Fruit fly (Drosophila melanogaster): ENCODE data around the gene CG45207.

DNA sequence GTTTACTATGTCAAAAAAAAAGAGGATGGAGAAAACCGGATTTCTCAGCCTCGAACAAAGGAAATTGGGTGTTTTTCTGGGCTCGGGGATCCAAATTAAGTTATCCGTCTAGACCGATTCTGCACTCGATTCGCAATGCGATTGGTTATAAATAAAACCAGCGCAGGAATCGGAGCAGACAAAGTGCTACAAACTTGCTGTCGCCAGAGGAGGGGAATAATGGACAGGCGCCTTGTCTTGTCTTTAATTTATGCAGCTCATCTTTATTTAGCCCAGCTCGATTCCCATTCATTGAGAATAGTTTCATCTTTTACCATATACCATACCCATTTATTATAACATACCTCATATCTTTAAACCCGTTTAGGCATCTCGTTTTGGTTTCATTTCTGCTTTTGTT is 29.5 kb upstream of the CG45207 start:
- TF ChIP-seq kay (GFP tag; ENCODE audit: borderline replicate concordance): no peak
- no peak for TF ChIP-seq tj (GFP tag; optimal IDR thresholded peaks at IDR 0.05)
- TF ChIP-seq pad (GFP tag; optimal IDR thresholded peaks at IDR 0.05): no peak
- TF ChIP-seq Mnt (GFP tag; optimal IDR thresholded peaks at IDR 0.05): no peak
- TF ChIP-seq CG33017 (tag; optimal IDR thresholded peaks at IDR 0.05): no peak
